Worm (Caenorhabditis elegans): Measurements from ENCODE around the gene B0034.4.

DNA sequence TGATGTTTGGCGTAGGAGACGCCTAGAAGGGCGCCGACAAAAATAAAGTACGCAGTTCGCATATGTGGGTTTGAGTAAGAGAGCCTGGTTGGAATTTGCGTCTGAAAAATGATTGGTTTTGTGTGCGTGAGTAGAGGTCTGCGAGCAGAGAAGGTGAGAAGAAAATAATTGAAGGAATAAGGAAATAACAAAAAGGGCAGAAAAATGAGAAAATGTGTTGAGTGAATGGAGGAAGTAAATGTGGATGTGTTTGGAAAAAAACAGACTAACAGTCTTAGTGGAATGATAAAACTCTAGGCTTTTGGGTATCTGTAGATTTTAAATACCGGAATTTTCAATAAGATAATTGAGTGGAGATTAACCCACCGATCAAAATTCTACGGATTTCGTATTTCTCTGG is 12.7 kb downstream of the B0034.4 start, which contains the start of gene casy-1:
- no peak for TF ChIP-seq tab-1 (GFP tag; IDR thresholded peaks at IDR 0.05)
- no peak for TF ChIP-seq ztf-29 (GFP tag; IDR thresholded peaks at IDR 0.05)
- TF ChIP-seq T22C8.4 (GFP tag; IDR thresholded peaks at IDR 0.05), result no peak
- TF ChIP-seq flt-1 (GFP tag; IDR thresholded peaks at IDR 0.05), result no peak
- TF ChIP-seq klf-2 (GFP tag; conservative IDR thresholded peaks at IDR 0.05), result no peak
- no peak for TF ChIP-seq med-1 (GFP tag; optimal IDR thresholded peaks at IDR 0.05; ENCODE audit: insufficient read depth)
- TF ChIP-seq cog-1 (tag; optimal IDR thresholded peaks at IDR 0.05), result no peak
- TF ChIP-seq ref-1 (GFP tag; conservative IDR thresholded peaks at IDR 0.05), result no peak
- TF ChIP-seq ztf-23 (GFP tag; IDR thresholded peaks at IDR 0.05), result no peak

All from whole organism, midembryonic.